Fruit fly (Drosophila melanogaster) whole organism, embryonic: ENCODE data around the gene CG11279.

Source experiments
- Aef1 ChIP-seq: fragments of 200-800 bp; sonication (Bioruptor generic); IDR thresholded peaks from 3 replicates; pipeline ENCODE4 v1.3.6; 2022; ENCODE audit warnings: missing biosample characterization, missing genetic modification characterization
- Antp ChIP-seq: fragments of 200-800 bp; sonication (Bioruptor generic); optimal IDR thresholded peaks from 3 replicates; lab custom pipeline; 2016; ENCODE audit warnings: missing biosample characterization, missing genetic modification characterization
- CG10366 ChIP-seq: fragments of 200-800 bp; sonication (Bioruptor generic); IDR thresholded peaks from 2 replicates; pipeline ENCODE4 v1.3.6; 2022; ENCODE audit warnings: missing biosample characterization, missing genetic modification characterization
- CG10431 ChIP-seq: fragments of 200-800 bp; sonication (Bioruptor generic); optimal IDR thresholded peaks from 3 replicates; lab custom pipeline; 2018; ENCODE audit warnings: missing biosample characterization, mild to moderate bottlenecking, missing genetic modification characterization
- CG10959 ChIP-seq: fragments of 200-800 bp; sonication (Bioruptor generic); IDR thresholded peaks from 2 replicates; pipeline ENCODE4 v1.3.6; 2022; ENCODE audit warnings: missing biosample characterization, missing genetic modification characterization
- CG12219 ChIP-seq: fragments of 200-800 bp; sonication (Bioruptor generic); optimal IDR thresholded peaks from 3 replicates; lab custom pipeline; 2018; ENCODE audit warnings: missing biosample characterization, mild to moderate bottlenecking, missing genetic modification characterization
- CG12769 ChIP-seq: fragments of 200-800 bp; sonication (Bioruptor generic); optimal IDR thresholded peaks from 2 replicates; lab custom pipeline; 2019; ENCODE audit warnings: missing biosample characterization, mild to moderate bottlenecking, missing genetic modification characterization, moderate library complexity
- CG14441 ChIP-seq: fragments of 200-800 bp; sonication (Bioruptor generic); IDR thresholded peaks from 2 replicates; pipeline ENCODE4 v1.3.6; 2022; ENCODE audit warnings: missing biosample characterization, missing genetic modification characterization
- CG15073 ChIP-seq: fragments of 200-800 bp; sonication (Bioruptor generic); optimal IDR thresholded peaks from 2 replicates; lab custom pipeline; 2016; ENCODE audit warnings: missing biosample characterization, missing genetic modification characterization
- CG1603 ChIP-seq: fragments of 200-800 bp; sonication (Bioruptor generic); optimal IDR thresholded peaks from 2 replicates; lab custom pipeline; 2019; ENCODE audit warnings: missing biosample characterization, mild to moderate bottlenecking, missing genetic modification characterization, moderate library complexity
- CG17328 ChIP-seq: fragments of 200-800 bp; sonication (Bioruptor generic); IDR thresholded peaks from 2 replicates; pipeline ENCODE4 v1.3.6; 2022; ENCODE audit warnings: missing biosample characterization, missing genetic modification characterization
- CG17912 ChIP-seq: fragments of 200-800 bp; sonication (Bioruptor generic); optimal IDR thresholded peaks from 2 replicates; lab custom pipeline; 2018; ENCODE audit warnings: missing biosample characterization, mild to moderate bottlenecking, missing genetic modification characterization
- CG1792 ChIP-seq: fragments of 200-800 bp; sonication (Bioruptor generic); optimal IDR thresholded peaks from 2 replicates; lab custom pipeline; 2016; ENCODE audit warnings: missing biosample characterization, missing genetic modification characterization
- CG34422 ChIP-seq: fragments of 200-800 bp; sonication (Bioruptor generic); IDR thresholded peaks from 3 replicates; pipeline ENCODE4 v1.3.6; 2022; ENCODE audit warnings: missing biosample characterization, missing genetic modification characterization
- CG6689 ChIP-seq: fragments of 200-800 bp; sonication (Bioruptor generic); IDR thresholded peaks from 2 replicates; pipeline ENCODE4 v1.3.6; 2022; ENCODE audit warnings: missing biosample characterization, missing genetic modification characterization
- CG6791 ChIP-seq: fragments of 200-800 bp; sonication (Bioruptor generic); IDR thresholded peaks from 3 replicates; pipeline ENCODE4 v1.3.6; 2022; ENCODE audit warnings: missing biosample characterization, missing genetic modification characterization; ENCODE audit not compliant: partially characterized antibody
- CG9932 ChIP-seq: fragments of 200-800 bp; sonication (Bioruptor generic); IDR thresholded peaks from 2 replicates; pipeline ENCODE4 v1.3.6; 2022; ENCODE audit warnings: missing biosample characterization, missing genetic modification characterization
- Deaf1 ChIP-seq: fragments of 200-800 bp; optimal IDR thresholded peaks from 3 replicates; lab custom pipeline; 2019; ENCODE audit warnings: missing biosample characterization, mild to moderate bottlenecking, missing genetic modification characterization, moderate library complexity
- Dek ChIP-seq: fragments of 200-800 bp; sonication (Bioruptor generic); optimal IDR thresholded peaks from 3 replicates; lab custom pipeline; 2019; ENCODE audit warnings: missing biosample characterization, mild to moderate bottlenecking, missing genetic modification characterization, moderate library complexity
- H2.0 ChIP-seq: fragments of 200-800 bp; sonication (Bioruptor generic); IDR thresholded peaks from 2 replicates; pipeline ENCODE4 v1.3.6; 2022; ENCODE audit warnings: missing biosample characterization, missing genetic modification characterization
- HLH54F ChIP-seq: fragments of 200-800 bp; sonication (Bioruptor generic); optimal IDR thresholded peaks from 3 replicates; lab custom pipeline; 2016; ENCODE audit warnings: missing biosample characterization, missing genetic modification characterization
- HmgD ChIP-seq: fragments of 200-800 bp; sonication (Bioruptor generic); optimal IDR thresholded peaks from 3 replicates; lab custom pipeline; 2016; ENCODE audit warnings: missing biosample characterization, missing genetic modification characterization
- MBD-R2 ChIP-seq: fragments of 200-800 bp; sonication (Bioruptor generic); IDR thresholded peaks from 2 replicates; pipeline ENCODE4 v1.3.6; 2022; ENCODE audit warnings: missing biosample characterization, missing genetic modification characterization
- Pdp1 ChIP-seq, 2 experiments: fragments of 200-800 bp; sonication (Bioruptor generic); optimal IDR thresholded peaks; 3 replicates each; lab custom pipeline; 2016; ENCODE audit warnings: missing biosample characterization in 2 of 2, missing genetic modification characterization in 2 of 2, mild to moderate bottlenecking in 1 of 2, moderate library complexity in 1 of 2
- Ravus ChIP-seq: fragments of 200-800 bp; sonication (Bioruptor generic); IDR thresholded peaks from 2 replicates; pipeline ENCODE4 v1.3.6; 2022; ENCODE audit warnings: missing biosample characterization, missing genetic modification characterization
- TFAM ChIP-seq: fragments of 200-800 bp; sonication (Bioruptor generic); optimal IDR thresholded peaks from 2 replicates; lab custom pipeline; 2017; ENCODE audit warnings: missing biosample characterization, missing genetic modification characterization, inconsistent platforms
- bab2 ChIP-seq: fragments of 200-800 bp; sonication (Bioruptor generic); optimal IDR thresholded peaks from 2 replicates; lab custom pipeline; 2016; ENCODE audit warnings: missing biosample characterization, missing genetic modification characterization
- btn ChIP-seq: fragments of 200-800 bp; sonication (Bioruptor generic); optimal IDR thresholded peaks from 2 replicates; lab custom pipeline; 2016; ENCODE audit warnings: missing biosample characterization, missing genetic modification characterization
- chm ChIP-seq: fragments of 200-800 bp; sonication (Bioruptor generic); IDR thresholded peaks from 2 replicates; pipeline ENCODE4 v1.3.6; 2022; ENCODE audit warnings: missing biosample characterization, missing genetic modification characterization
- ci ChIP-seq: fragments of 200-800 bp; sonication (Bioruptor generic); IDR thresholded peaks from 3 replicates; pipeline ENCODE4 v1.3.6; 2022; ENCODE audit warnings: missing biosample characterization, missing genetic modification characterization
- dm ChIP-seq: fragments of 200-800 bp; sonication (Bioruptor generic); optimal IDR thresholded peaks from 3 replicates; lab custom pipeline; 2016; ENCODE audit warnings: missing biosample characterization, missing genetic modification characterization
- dmrt99B ChIP-seq: fragments of 200-800 bp; sonication (Bioruptor generic); optimal IDR thresholded peaks from 2 replicates; lab custom pipeline; 2018; ENCODE audit warnings: missing biosample characterization, mild to moderate bottlenecking, missing genetic modification characterization, moderate library complexity
- dysf ChIP-seq: fragments of 200-800 bp; sonication (Bioruptor generic); IDR thresholded peaks from 3 replicates; pipeline ENCODE4 v1.3.6; 2022; ENCODE audit warnings: missing biosample characterization, missing genetic modification characterization
- gro ChIP-seq: fragments of 200-800 bp; sonication (Bioruptor generic); optimal IDR thresholded peaks from 2 replicates; lab custom pipeline; 2016; ENCODE audit warnings: missing biosample characterization, missing genetic modification characterization
- hkb ChIP-seq, 2 experiments: fragments of 200-800 bp in 1 of 2; fragments of >200 bp in 1 of 2; sonication (Bioruptor generic) in 1 of 2; IDR thresholded peaks in 1 of 2; optimal IDR thresholded peaks in 1 of 2; 2 replicates each; pipeline versions ENCODE4 v1.3.6 to Lab custom; 2017 to 2022; ENCODE audit warnings: missing biosample characterization in 1 of 2, missing genetic modification characterization in 1 of 2
- kay ChIP-seq: fragments of 200-800 bp; sonication (Bioruptor generic); optimal IDR thresholded peaks from 2 replicates; lab custom pipeline; 2016; ENCODE audit warnings: missing biosample characterization, missing genetic modification characterization
- ken ChIP-seq: fragments of 200-800 bp; sonication (Bioruptor generic); IDR thresholded peaks from 3 replicates; pipeline ENCODE4 v1.3.6; 2022; ENCODE audit warnings: missing biosample characterization, missing genetic modification characterization
- kni ChIP-seq: fragments of 200-800 bp; sonication (Bioruptor generic); optimal IDR thresholded peaks from 3 replicates; lab custom pipeline; 2017; ENCODE audit warnings: mild to moderate bottlenecking, missing biosample characterization, missing genetic modification reagents, missing genetic modification characterization
- maf-S ChIP-seq: fragments of 200-800 bp; sonication (Bioruptor generic); optimal IDR thresholded peaks from 2 replicates; lab custom pipeline; 2016; ENCODE audit warnings: missing biosample characterization, missing genetic modification characterization
- pzg ChIP-seq: fragments of 200-800 bp; sonication (Bioruptor generic); optimal IDR thresholded peaks from 3 replicates; lab custom pipeline; 2018; ENCODE audit warnings: missing biosample characterization, mild to moderate bottlenecking, missing genetic modification characterization, moderate library complexity
- row ChIP-seq: fragments of 200-800 bp; sonication (Bioruptor generic); IDR thresholded peaks from 3 replicates; pipeline ENCODE4 v1.3.6; 2022; ENCODE audit warnings: missing biosample characterization, missing genetic modification characterization
- scrt ChIP-seq: fragments of 200-800 bp; sonication (Bioruptor generic); optimal IDR thresholded peaks from 2 replicates; lab custom pipeline; 2018; ENCODE audit warnings: missing biosample characterization, mild to moderate bottlenecking, missing genetic modification characterization, moderate library complexity
- sd ChIP-seq: fragments of 200-800 bp; sonication (Bioruptor generic); optimal IDR thresholded peaks from 3 replicates; lab custom pipeline; 2018; ENCODE audit warnings: missing biosample characterization, mild to moderate bottlenecking, missing genetic modification characterization, moderate library complexity
- slbo ChIP-seq: fragments of 200-800 bp; sonication (Bioruptor generic); IDR thresholded peaks from 2 replicates; pipeline ENCODE4 v1.3.6; 2022; ENCODE audit warnings: missing biosample characterization, missing genetic modification characterization
- sob ChIP-seq: fragments of 200-800 bp; sonication (Bioruptor generic); IDR thresholded peaks from 2 replicates; pipeline ENCODE4 v1.3.6; 2022; ENCODE audit warnings: missing biosample characterization, missing genetic modification characterization
- sr ChIP-seq: fragments of 200-800 bp; sonication (Bioruptor generic); IDR thresholded peaks from 3 replicates; pipeline ENCODE4 v1.3.6; 2022; ENCODE audit warnings: missing biosample characterization, missing genetic modification characterization
- ssp ChIP-seq: fragments of 200-800 bp; sonication (Bioruptor generic); IDR thresholded peaks from 2 replicates; pipeline ENCODE4 v1.3.6; 2022; ENCODE audit warnings: missing biosample characterization, missing genetic modification characterization
- ttk ChIP-seq: fragments of 200-800 bp; sonication (Bioruptor generic); IDR thresholded peaks from 2 replicates; pipeline ENCODE4 v2.1.2; 2022; ENCODE audit warnings: missing biosample characterization, missing genetic modification characterization
- zfh1 ChIP-seq: fragments of 200-800 bp; sonication (Bioruptor generic); IDR thresholded peaks from 3 replicates; pipeline ENCODE4 v1.3.6; 2022; ENCODE audit warnings: missing biosample characterization, missing genetic modification characterization

Gene CG11279

DNA sequence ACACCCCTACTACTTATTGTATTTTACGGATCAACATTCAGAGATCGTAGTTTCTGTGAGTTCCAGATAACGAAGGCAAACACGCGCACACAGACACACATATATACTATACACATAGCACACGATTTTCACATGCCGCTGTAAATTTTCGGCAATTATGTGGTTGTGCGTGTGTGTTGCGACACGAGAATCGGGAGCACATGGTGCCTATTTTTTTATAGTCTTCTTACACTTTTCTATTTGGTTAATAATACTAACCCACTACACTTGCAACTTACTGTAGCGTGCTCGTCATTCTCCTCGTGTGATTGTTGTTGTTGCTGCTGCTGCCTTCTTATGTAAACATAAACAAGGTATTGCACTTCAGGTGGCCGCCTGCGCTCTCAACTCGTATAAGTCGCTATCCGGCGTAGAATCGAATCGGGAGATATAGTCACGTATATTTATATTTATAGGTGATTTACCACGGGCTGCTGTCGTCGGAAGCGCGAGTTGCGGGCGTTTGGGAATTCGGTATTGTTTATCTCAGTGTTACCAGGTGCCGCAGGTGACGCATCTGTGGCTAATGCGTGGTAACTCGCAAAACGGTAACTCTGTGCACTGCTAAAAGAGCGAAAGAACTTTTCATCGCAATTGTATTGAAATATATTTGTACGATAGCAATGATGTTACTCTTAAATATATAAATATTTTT is 24.5 kb upstream of the CG11279 start, which contains the start of gene Adk2 (continued):
- no peak for TF ChIP-seq Dek (tag; lab: Kevin White, UChicago)
- TF ChIP-seq TFAM (GFP tag; lab: Kevin White, UChicago): no peak
- TF ChIP-seq H2.0: peak; percentile 40; the same call in 1 of the 2 replicates
- 0 out of 3 replicates have a peak, but pooled peaks have one; percentile 39 for TF ChIP-seq ken
- peak; percentile 55; the same call in 2 of the 3 replicates for TF ChIP-seq dysf (GFP tag; lab: Robert Waterston, UW)
- TF ChIP-seq sob (GFP tag; lab: Robert Waterston, UW): peak; percentile 23; the same call in 1 of the 2 replicates
- TF ChIP-seq dmrt99B (tag; lab: Kevin White, UChicago): no peak
- TF ChIP-seq MBD-R2: peak; percentile 52; the same call in 1 of the 2 replicates
- no peak for TF ChIP-seq hkb (optimal IDR thresholded peaks at IDR 0.05; lab: Kevin White, UChicago)
- TF ChIP-seq hkb (GFP tag; IDR thresholded peaks at IDR 0.05; lab: Robert Waterston, UW): 0 out of 2 replicates have a peak, but pooled peaks have one; percentile 26
- peak; percentile 35; the same call in 1 of the 2 replicates for TF ChIP-seq CG6689 (GFP tag; lab: Robert Waterston, UW)
- peak; percentile 61; the same call in 2 of the 3 replicates for TF ChIP-seq zfh1 (GFP tag; lab: Robert Waterston, UW)
- peak; percentile 71 for TF ChIP-seq ci
- TF ChIP-seq Deaf1: peak; percentile 60
- TF ChIP-seq bab2: no peak
- TF ChIP-seq sr (GFP tag; lab: Robert Waterston, UW): 0 out of 3 replicates have a peak, but pooled peaks have one; percentile 43
- TF ChIP-seq dm: peak; percentile 62
- peak; percentile 0 for TF ChIP-seq kay (GFP tag; lab: Kevin White, UChicago)
- TF ChIP-seq btn (GFP tag; lab: Kevin White, UChicago): no peak
- TF ChIP-seq Aef1 (GFP tag; lab: Robert Waterston, UW): peak; percentile 40; the same call in 2 of the 3 replicates
- TF ChIP-seq HLH54F: peak; percentile 23
- TF ChIP-seq chm: no peak
- peak; percentile 82 for TF ChIP-seq sd (tag; lab: Kevin White, UChicago)
- peak; percentile 73 for TF ChIP-seq row (GFP tag; lab: Robert Waterston, UW)
- peak; percentile 79 for TF ChIP-seq slbo (GFP tag; lab: Robert Waterston, UW)
- TF ChIP-seq CG1792 (GFP tag; lab: Kevin White, UChicago): peak; percentile 35
- no peak for TF ChIP-seq maf-S (GFP tag; lab: Kevin White, UChicago)
- peak; percentile 41 for TF ChIP-seq kni (GFP tag; lab: Kevin White, UChicago)
- peak; percentile 28 for TF ChIP-seq gro
- TF ChIP-seq scrt: peak; percentile 10
- peak; percentile 58; the same call in 2 of the 3 replicates for TF ChIP-seq CG6791 (GFP tag; lab: Robert Waterston, UW)
- peak; percentile 55 for TF ChIP-seq CG14441 (GFP tag; lab: Robert Waterston, UW)
- no peak for TF ChIP-seq CG12219 (GFP tag; lab: Kevin White, UChicago)
- TF ChIP-seq CG1603: peak; percentile 66
- TF ChIP-seq CG15073: peak; percentile 19
- TF ChIP-seq Ravus (GFP tag; lab: Robert Waterston, UW): no peak
- peak; percentile 69; the same call in 2 of the 3 replicates for TF ChIP-seq CG34422 (GFP tag; lab: Robert Waterston, UW)
- no peak for TF ChIP-seq Antp (GFP tag; lab: Kevin White, UChicago)
- TF ChIP-seq pzg (GFP tag; lab: Kevin White, UChicago): peak; percentile 73
- no peak for TF ChIP-seq ssp (GFP tag; lab: Robert Waterston, UW)
- peak; percentile 36 for TF ChIP-seq CG10366
- TF ChIP-seq CG10959 (GFP tag; lab: Robert Waterston, UW): peak; percentile 29; the same call in 1 of the 2 replicates
- TF ChIP-seq Pdp1 (GFP tag; optimal IDR thresholded peaks at IDR 0.05; lab: Kevin White, UChicago): peak in 1 of 2 experiments; percentile 89
- TF ChIP-seq CG17328 (GFP tag; lab: Robert Waterston, UW): peak; percentile 13; the same call in 1 of the 2 replicates
- peak; percentile 76 for TF ChIP-seq CG9932
- TF ChIP-seq ttk (GFP tag; lab: Robert Waterston, UW): peak; percentile 24; the same call in 1 of the 2 replicates
- TF ChIP-seq CG12769: peak; percentile 48
- peak; percentile 12 for TF ChIP-seq HmgD
- no peak for TF ChIP-seq CG17912 (GFP tag; lab: Kevin White, UChicago)
- no peak for TF ChIP-seq CG10431 (GFP tag; lab: Kevin White, UChicago)
